Worm (Caenorhabditis elegans) whole organism, L4/young adult: ENCODE results near the gene nhr-129.

Experiments used
- W03F9.2 ChIP-seq: fragments of 150-350 bp; optimal IDR thresholded peaks from 2 replicates; lab custom pipeline; 2014; ENCODE audit warnings: missing biosample characterization, missing genetic modification characterization
- dao-5 ChIP-seq: sonication (generic microtip); optimal IDR thresholded peaks from 2 replicates; lab custom pipeline; 2016; ENCODE audit warnings: missing genotype, missing genetic modification characterization, moderate library complexity, missing compliant biosample characterization
- him-1 ChIP-seq: sonication (generic microtip); optimal IDR thresholded peaks from 2 replicates; lab custom pipeline; 2016; ENCODE audit warnings: missing genotype, missing genetic modification reagents, missing genetic modification characterization, missing compliant biosample characterization

DNA sequence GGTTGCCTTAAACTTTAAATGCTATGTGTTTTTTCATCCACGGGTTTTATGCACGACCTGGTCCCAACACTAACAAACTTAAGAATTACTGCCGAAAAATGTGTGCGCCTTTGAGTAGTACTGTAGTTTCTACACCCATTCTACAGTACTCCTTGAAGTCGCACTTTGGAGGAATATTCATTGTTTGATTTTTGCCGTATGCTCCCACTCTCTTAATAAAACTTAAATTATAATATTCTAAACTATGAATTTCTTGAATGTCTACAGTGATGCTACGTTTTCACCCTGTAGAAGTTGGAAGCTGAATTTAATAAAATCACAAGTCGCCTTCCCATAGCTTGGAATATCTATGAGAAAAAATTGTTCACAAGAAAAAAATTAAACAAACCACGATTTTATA lies 21.0 kb downstream of the nhr-129 start:
- TF ChIP-seq him-1 (tag; lab: Kevin White, UChicago) (no peak), W03F9.2 (tag; lab: Kevin White, UChicago) (no peak), dao-5 (tag; lab: Kevin White, UChicago) (no peak)
